Worm (Caenorhabditis elegans) whole organism, L4 larva: Measurements from ENCODE around the gene srbc-82.

Experiments
- Y48G9A.11 ChIP-seq: fragments of 200-800 bp; sonication (Bioruptor generic); IDR thresholded peaks from 2 replicates; pipeline ENCODE4 v1.3.6; 2022; ENCODE audit warnings: missing genetic modification reagents, missing genetic modification characterization, missing compliant biosample characterization
- lin-38 ChIP-seq: fragments of 200-800 bp; sonication (Bioruptor generic); IDR thresholded peaks from 2 replicates; pipeline ENCODE4 v1.3.6; 2022; ENCODE audit warnings: missing genetic modification reagents, missing genetic modification characterization, missing compliant biosample characterization
- vab-7 ChIP-seq: fragments of 200-800 bp; sonication (Bioruptor generic); IDR thresholded peaks from 2 replicates; pipeline ENCODE4 v1.3.6; 2022; ENCODE audit warnings: missing genetic modification reagents, missing genetic modification characterization, missing compliant biosample characterization

srbc-82 gene

ce11 chrV:16350775-16351378 is 50.5 kb downstream of the srbc-82 start (continued):
- TF ChIP-seq vab-7, result no peak
- no peak for TF ChIP-seq lin-38 (GFP tag; lab: Robert Waterston, UW)
- TF ChIP-seq Y48G9A.11 (GFP tag; lab: Robert Waterston, UW), result no peak
